Fruit fly (Drosophila melanogaster) S2 (cell line): ENCODE results near the gene CG14300.

Source experiments
- CG8478 ChIP-seq: fragments of >200 bp; optimal IDR thresholded peaks from 2 replicates; lab custom pipeline; 2018
- CTCF ChIP-seq, 2 experiments: fragments of >200 bp; optimal IDR thresholded peaks; 2 replicates each; lab custom pipeline; 2018

dm6 chr3R:18741027-18741843, 47.7 kb upstream of the CG14300 start:
- TF ChIP-seq CTCF (optimal IDR thresholded peaks at IDR 0.05; lab: Kevin White, UChicago) (no peak), CG8478 (lab: Kevin White, UChicago) (no peak)
